Fruit fly (Drosophila melanogaster) whole organism, embryonic: ENCODE measurements around the gene Pebp1.

Experiments
- Atf6 ChIP-seq: fragments of 200-800 bp; sonication (Bioruptor generic); IDR thresholded peaks from 2 replicates; pipeline ENCODE4 v1.3.6; 2022; ENCODE audit warnings: missing biosample characterization, missing genetic modification characterization
- CG10147 ChIP-seq: fragments of 200-800 bp; sonication (Bioruptor generic); optimal IDR thresholded peaks from 2 replicates; lab custom pipeline; 2019; ENCODE audit warnings: missing biosample characterization, mild to moderate bottlenecking, missing genetic modification characterization, moderate library complexity
- CG10209 ChIP-seq: fragments of 200-800 bp; sonication (Bioruptor generic); optimal IDR thresholded peaks from 3 replicates; lab custom pipeline; 2017; ENCODE audit warnings: missing biosample characterization, mild to moderate bottlenecking, missing genetic modification characterization, missing genetic modification reagents
- CG11398 ChIP-seq: fragments of 200-800 bp; sonication (Bioruptor generic); optimal IDR thresholded peaks from 2 replicates; lab custom pipeline; 2016; ENCODE audit warnings: missing biosample characterization, missing genetic modification characterization
- CG12104 ChIP-seq: fragments of 200-800 bp; sonication (Bioruptor generic); optimal IDR thresholded peaks from 3 replicates; lab custom pipeline; 2016; ENCODE audit warnings: missing biosample characterization, missing genetic modification characterization
- CG12769 ChIP-seq: fragments of 200-800 bp; sonication (Bioruptor generic); optimal IDR thresholded peaks from 2 replicates; lab custom pipeline; 2019; ENCODE audit warnings: missing biosample characterization, mild to moderate bottlenecking, missing genetic modification characterization, moderate library complexity
- CG13775 ChIP-seq: fragments of 200-800 bp; sonication (Bioruptor generic); optimal IDR thresholded peaks from 3 replicates; lab custom pipeline; 2017; ENCODE audit warnings: missing biosample characterization, mild to moderate bottlenecking, missing genetic modification characterization
- CG13894 ChIP-seq: fragments of 200-800 bp; sonication (Bioruptor generic); optimal IDR thresholded peaks from 3 replicates; lab custom pipeline; 2018; ENCODE audit warnings: missing biosample characterization, mild to moderate bottlenecking, missing genetic modification characterization, moderate library complexity
- CG15073 ChIP-seq: fragments of 200-800 bp; sonication (Bioruptor generic); optimal IDR thresholded peaks from 2 replicates; lab custom pipeline; 2016; ENCODE audit warnings: missing biosample characterization, missing genetic modification characterization
- CG15514 ChIP-seq: fragments of 200-800 bp; sonication (Bioruptor generic); optimal IDR thresholded peaks from 3 replicates; lab custom pipeline; 2017; ENCODE audit warnings: missing biosample characterization, missing genetic modification characterization, mild to moderate bottlenecking, moderate library complexity, missing genetic modification reagents
- CG17359 ChIP-seq: fragments of 200-800 bp; sonication (Bioruptor generic); optimal IDR thresholded peaks from 3 replicates; lab custom pipeline; 2018; ENCODE audit warnings: missing biosample characterization, mild to moderate bottlenecking, missing genetic modification characterization, moderate library complexity
- CG18764 ChIP-seq: fragments of 200-800 bp; sonication (Bioruptor generic); optimal IDR thresholded peaks from 3 replicates; lab custom pipeline; 2016; ENCODE audit warnings: missing biosample characterization, missing genetic modification characterization
- CG2202 ChIP-seq: fragments of 200-800 bp; sonication (Bioruptor generic); optimal IDR thresholded peaks from 2 replicates; lab custom pipeline; 2018; ENCODE audit warnings: missing biosample characterization, mild to moderate bottlenecking, missing genetic modification characterization
- CG2889 ChIP-seq: fragments of 200-800 bp; sonication (Bioruptor generic); IDR thresholded peaks from 3 replicates; pipeline ENCODE4 v1.3.6; 2022; ENCODE audit warnings: missing biosample characterization, missing genetic modification characterization
- CG32532 ChIP-seq: fragments of 200-800 bp; sonication (Bioruptor generic); IDR thresholded peaks from 2 replicates; pipeline ENCODE4 v1.3.6; 2022; ENCODE audit warnings: missing biosample characterization, missing genetic modification characterization
- CG4730 ChIP-seq: fragments of 200-800 bp; sonication (Bioruptor generic); IDR thresholded peaks from 2 replicates; pipeline ENCODE4 v1.3.6; 2022; ENCODE audit warnings: missing biosample characterization, missing genetic modification characterization
- CG6175 ChIP-seq: fragments of 200-800 bp; sonication (Bioruptor generic); IDR thresholded peaks from 3 replicates; pipeline ENCODE4 v1.3.6; 2022; ENCODE audit warnings: missing biosample characterization, missing genetic modification characterization
- CG7839 ChIP-seq: fragments of 200-800 bp; sonication (Bioruptor generic); optimal IDR thresholded peaks from 3 replicates; lab custom pipeline; 2018; ENCODE audit warnings: missing biosample characterization, mild to moderate bottlenecking, missing genetic modification characterization, moderate library complexity
- CG9932 ChIP-seq: fragments of 200-800 bp; sonication (Bioruptor generic); IDR thresholded peaks from 2 replicates; pipeline ENCODE4 v1.3.6; 2022; ENCODE audit warnings: missing biosample characterization, missing genetic modification characterization
- Ets65A ChIP-seq: fragments of 200-800 bp; sonication (Bioruptor generic); peaks from one replicate; lab custom pipeline; 2016; ENCODE audit warnings: missing biosample characterization, missing genetic modification characterization
- Fer3 ChIP-seq: fragments of 200-800 bp; sonication (Bioruptor generic); optimal IDR thresholded peaks from 2 replicates; lab custom pipeline; 2018; ENCODE audit warnings: missing biosample characterization, mild to moderate bottlenecking, missing genetic modification characterization, moderate library complexity
- H15 ChIP-seq: fragments of 200-800 bp; sonication (Bioruptor generic); IDR thresholded peaks from 3 replicates; pipeline ENCODE4 v1.3.6; 2022; ENCODE audit warnings: missing biosample characterization, missing genetic modification characterization
- H2.0 ChIP-seq: fragments of 200-800 bp; sonication (Bioruptor generic); IDR thresholded peaks from 2 replicates; pipeline ENCODE4 v1.3.6; 2022; ENCODE audit warnings: missing biosample characterization, missing genetic modification characterization
- HLH4C ChIP-seq: fragments of 200-800 bp; sonication (Bioruptor generic); IDR thresholded peaks from 3 replicates; pipeline ENCODE4 v1.3.6; 2022; ENCODE audit warnings: missing biosample characterization, missing genetic modification characterization; ENCODE audit not compliant: partially characterized antibody
- Hr51 ChIP-seq, 2 experiments: fragments of 200-800 bp; sonication (Bioruptor generic); optimal IDR thresholded peaks; 2 replicates in 1 of 2; 3 replicates in 1 of 2; lab custom pipeline; 2016 to 2018; ENCODE audit warnings: missing biosample characterization in 2 of 2, missing genetic modification characterization in 2 of 2, mild to moderate bottlenecking in 1 of 2, moderate library complexity in 1 of 2
- Meics ChIP-seq: fragments of 200-800 bp; sonication (Bioruptor generic); optimal IDR thresholded peaks from 2 replicates; lab custom pipeline; 2017; ENCODE audit warnings: missing biosample characterization, mild to moderate bottlenecking, missing genetic modification characterization
- NFAT ChIP-seq: fragments of 200-800 bp; sonication (Bioruptor generic); IDR thresholded peaks from 2 replicates; pipeline ENCODE4 v1.3.6; 2022; ENCODE audit warnings: missing biosample characterization, missing genetic modification characterization
- NK7.1 ChIP-seq: fragments of 200-800 bp; sonication (Bioruptor generic); optimal IDR thresholded peaks from 3 replicates; lab custom pipeline; 2016; ENCODE audit warnings: missing biosample characterization, missing genetic modification characterization
- Rx ChIP-seq: fragments of 200-800 bp; sonication (Bioruptor generic); IDR thresholded peaks from 2 replicates; pipeline ENCODE4 v1.3.6; 2022; ENCODE audit warnings: missing biosample characterization, missing genetic modification characterization
- Sry-δ ChIP-seq: fragments of 200-800 bp; sonication (Bioruptor generic); optimal IDR thresholded peaks from 2 replicates; lab custom pipeline; 2016; ENCODE audit warnings: missing biosample characterization, missing genetic modification characterization
- Trl ChIP-seq, 3 experiments: fragments of >200 bp in 2 of 3; fragments of 200-800 bp in 1 of 3; sonication (Bioruptor generic) in 1 of 3; optimal IDR thresholded peaks; 2 replicates in 1 of 3; 3 replicates in 2 of 3; lab custom pipeline; 2016 to 2017; ENCODE audit warnings: missing biosample characterization in 1 of 3, missing genetic modification characterization in 1 of 3
- chinmo ChIP-seq: fragments of 200-800 bp; sonication (Bioruptor generic); IDR thresholded peaks from 4 replicates; pipeline ENCODE4 v1.3.6; 2022; ENCODE audit warnings: missing biosample characterization, missing genetic modification characterization; ENCODE audit not compliant: partially characterized antibody
- crol ChIP-seq: fragments of 200-800 bp; sonication (Bioruptor generic); IDR thresholded peaks from 2 replicates; pipeline ENCODE4 v1.3.6; 2022; ENCODE audit warnings: missing biosample characterization, missing genetic modification characterization
- cwo ChIP-seq: fragments of 200-800 bp; sonication (Bioruptor generic); optimal IDR thresholded peaks from 3 replicates; lab custom pipeline; 2017; ENCODE audit warnings: missing biosample characterization, missing genetic modification characterization, mild to moderate bottlenecking, moderate library complexity, missing genetic modification reagents
- dati ChIP-seq: fragments of 200-800 bp; sonication (Bioruptor generic); IDR thresholded peaks from 2 replicates; pipeline ENCODE4 v1.3.6; 2022; ENCODE audit warnings: missing biosample characterization, missing genetic modification characterization
- dmrt99B ChIP-seq: fragments of 200-800 bp; sonication (Bioruptor generic); optimal IDR thresholded peaks from 2 replicates; lab custom pipeline; 2018; ENCODE audit warnings: missing biosample characterization, mild to moderate bottlenecking, missing genetic modification characterization, moderate library complexity
- dysf ChIP-seq: fragments of 200-800 bp; sonication (Bioruptor generic); IDR thresholded peaks from 3 replicates; pipeline ENCODE4 v1.3.6; 2022; ENCODE audit warnings: missing biosample characterization, missing genetic modification characterization
- hkb ChIP-seq, 2 experiments: fragments of 200-800 bp in 1 of 2; fragments of >200 bp in 1 of 2; sonication (Bioruptor generic) in 1 of 2; IDR thresholded peaks in 1 of 2; optimal IDR thresholded peaks in 1 of 2; 2 replicates each; pipeline versions ENCODE4 v1.3.6 to Lab custom; 2017 to 2022; ENCODE audit warnings: missing biosample characterization in 1 of 2, missing genetic modification characterization in 1 of 2
- ind ChIP-seq: fragments of 200-800 bp; sonication (Bioruptor generic); optimal IDR thresholded peaks from 3 replicates; lab custom pipeline; 2016; ENCODE audit warnings: missing biosample characterization, missing genetic modification characterization
- klu ChIP-seq: fragments of 200-800 bp; sonication (Bioruptor generic); IDR thresholded peaks from 2 replicates; pipeline ENCODE4 v1.3.6; 2022; ENCODE audit warnings: missing biosample characterization, missing genetic modification characterization
- lab ChIP-seq: fragments of 200-800 bp; sonication (Bioruptor generic); optimal IDR thresholded peaks from 3 replicates; lab custom pipeline; 2017; ENCODE audit warnings: missing biosample characterization, missing genetic modification characterization, mild to moderate bottlenecking, moderate library complexity, missing genetic modification reagents
- mirr ChIP-seq: fragments of 200-800 bp; sonication (Bioruptor generic); optimal IDR thresholded peaks from 3 replicates; lab custom pipeline; 2018; ENCODE audit warnings: missing biosample characterization, mild to moderate bottlenecking, missing genetic modification characterization
- oc ChIP-seq: fragments of 200-800 bp; sonication (Bioruptor generic); optimal IDR thresholded peaks from 2 replicates; lab custom pipeline; 2018; ENCODE audit warnings: missing biosample characterization, mild to moderate bottlenecking, missing genetic modification characterization, moderate library complexity
- pnt ChIP-seq: fragments of 200-800 bp; sonication (Bioruptor generic); optimal IDR thresholded peaks from 3 replicates; lab custom pipeline; 2016; ENCODE audit warnings: missing biosample characterization, missing genetic modification characterization
- schlank ChIP-seq: fragments of 200-800 bp; sonication (Bioruptor generic); optimal IDR thresholded peaks from 2 replicates; lab custom pipeline; 2018; ENCODE audit warnings: missing biosample characterization, mild to moderate bottlenecking, missing genetic modification characterization
- scrt ChIP-seq: fragments of 200-800 bp; sonication (Bioruptor generic); optimal IDR thresholded peaks from 2 replicates; lab custom pipeline; 2018; ENCODE audit warnings: missing biosample characterization, mild to moderate bottlenecking, missing genetic modification characterization, moderate library complexity
- slbo ChIP-seq: fragments of 200-800 bp; sonication (Bioruptor generic); IDR thresholded peaks from 2 replicates; pipeline ENCODE4 v1.3.6; 2022; ENCODE audit warnings: missing biosample characterization, missing genetic modification characterization
- sob ChIP-seq: fragments of 200-800 bp; sonication (Bioruptor generic); IDR thresholded peaks from 2 replicates; pipeline ENCODE4 v1.3.6; 2022; ENCODE audit warnings: missing biosample characterization, missing genetic modification characterization
- twi ChIP-seq: fragments of 200-800 bp; optimal IDR thresholded peaks from 2 replicates; lab custom pipeline; 2019; ENCODE audit warnings: missing biosample characterization, mild to moderate bottlenecking, missing genetic modification characterization, moderate library complexity
- wor ChIP-seq: fragments of 200-800 bp; sonication (Bioruptor generic); IDR thresholded peaks from 2 replicates; pipeline ENCODE4 v1.3.6; 2022; ENCODE audit warnings: missing biosample characterization, missing genetic modification characterization

Pebp1 gene

DNA sequence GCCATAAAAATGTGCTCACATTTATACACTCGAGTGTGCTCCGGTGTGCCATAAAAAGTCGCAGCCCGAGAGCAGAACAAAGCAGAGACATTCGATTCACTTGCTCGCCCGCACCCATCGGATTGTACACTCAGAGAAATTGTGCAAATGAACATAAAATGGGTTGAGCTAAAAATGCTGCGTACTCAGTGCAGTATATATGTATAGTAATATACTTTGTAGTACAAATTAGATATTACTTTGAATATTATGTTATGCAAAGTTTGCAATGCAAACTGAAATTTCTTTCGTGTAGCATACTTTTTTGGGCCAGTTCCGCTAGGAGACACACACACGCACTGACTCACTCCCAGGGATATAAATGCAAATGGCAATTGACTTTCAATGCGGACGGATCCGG lies 37.8 kb downstream of the Pebp1 start (continued):
- TF ChIP-seq hkb (optimal IDR thresholded peaks at IDR 0.05; lab: Kevin White, UChicago), result no peak
- no peak for TF ChIP-seq hkb (GFP tag; IDR thresholded peaks at IDR 0.05; lab: Robert Waterston, UW)
- 0 out of 3 replicates have a peak, but pooled peaks have one; percentile 11 for TF ChIP-seq H15 (GFP tag; lab: Robert Waterston, UW)
- peak; percentile 72 for TF ChIP-seq lab (GFP tag; lab: Kevin White, UChicago)
- peak; percentile 17 for TF ChIP-seq Fer3 (tag; lab: Kevin White, UChicago)
- no peak for TF ChIP-seq wor (GFP tag; lab: Robert Waterston, UW)
- TF ChIP-seq Ets65A (GFP tag; lab: Kevin White, UChicago), result no peak
- no peak for TF ChIP-seq CG12104 (GFP tag; lab: Kevin White, UChicago)
- peak in 1 of 2 experiments; percentile 37 for TF ChIP-seq Hr51 (GFP tag; optimal IDR thresholded peaks at IDR 0.05; lab: Kevin White, UChicago)
- peak; percentile 17 for TF ChIP-seq CG15514 (GFP tag; lab: Kevin White, UChicago)
- no peak for TF ChIP-seq CG6175
- TF ChIP-seq CG11398 (GFP tag; lab: Kevin White, UChicago), result no peak
- 0 out of 3 replicates have a peak, but pooled peaks have one; percentile 26 for TF ChIP-seq dysf (GFP tag; lab: Robert Waterston, UW)
- TF ChIP-seq CG9932 (GFP tag; lab: Robert Waterston, UW), result peak; percentile 41; the same call in 1 of the 2 replicates
- TF ChIP-seq dati (GFP tag; lab: Robert Waterston, UW), result no peak
- peak; percentile 34 for TF ChIP-seq CG7839
- TF ChIP-seq dmrt99B, result peak; percentile 23
- no peak for TF ChIP-seq schlank (tag; lab: Kevin White, UChicago)
- peak; percentile 29 for TF ChIP-seq cwo (GFP tag; lab: Kevin White, UChicago)
- peak; percentile 45; the same call in 1 of the 2 replicates for TF ChIP-seq slbo (GFP tag; lab: Robert Waterston, UW)
- TF ChIP-seq chinmo (GFP tag; lab: Robert Waterston, UW), result no peak
- peak; percentile 48 for TF ChIP-seq CG13894 (tag; lab: Kevin White, UChicago)
- 0 out of 2 replicates have a peak, but pooled peaks have one; percentile 38 for TF ChIP-seq CG32532 (GFP tag; lab: Robert Waterston, UW)
- no peak for TF ChIP-seq HLH4C (GFP tag; lab: Robert Waterston, UW)
- peak; percentile 16 for TF ChIP-seq scrt (GFP tag; lab: Kevin White, UChicago)
- no peak for TF ChIP-seq twi (tag; lab: Kevin White, UChicago)
- TF ChIP-seq CG15073, result no peak
- TF ChIP-seq NK7.1, result no peak
- no peak for TF ChIP-seq klu
- no peak for TF ChIP-seq NFAT (GFP tag; lab: Robert Waterston, UW)
- no peak for TF ChIP-seq CG10209 (GFP tag; lab: Kevin White, UChicago)
- TF ChIP-seq Sry-δ, result no peak
- no peak for TF ChIP-seq CG13775 (GFP tag; lab: Kevin White, UChicago)
- TF ChIP-seq oc (tag; lab: Kevin White, UChicago), result no peak
- TF ChIP-seq CG4730, result 0 out of 2 replicates have a peak, but pooled peaks have one; percentile 21
- TF ChIP-seq Rx (GFP tag; lab: Robert Waterston, UW), result no peak
- peak; percentile 49; the same call in 1 of the 2 replicates for TF ChIP-seq sob
- TF ChIP-seq CG18764 (GFP tag; lab: Kevin White, UChicago), result no peak
- peak; percentile 7 for TF ChIP-seq CG17359 (tag; lab: Kevin White, UChicago)
- no peak for TF ChIP-seq mirr (GFP tag; lab: Kevin White, UChicago)
- no peak for TF ChIP-seq H2.0
- no peak for TF ChIP-seq pnt (GFP tag; lab: Kevin White, UChicago)
- peak; percentile 66 for TF ChIP-seq CG12769 (tag; lab: Kevin White, UChicago)
- 0 out of 2 replicates have a peak, but pooled peaks have one; percentile 35 for TF ChIP-seq Atf6 (GFP tag; lab: Robert Waterston, UW)
- TF ChIP-seq CG2889 (GFP tag; lab: Robert Waterston, UW), result no peak
- no peak for TF ChIP-seq CG2202 (tag; lab: Kevin White, UChicago)
- peak; percentile 56 for TF ChIP-seq Meics (GFP tag; lab: Kevin White, UChicago)
- peak; percentile 17 for TF ChIP-seq CG10147 (GFP tag; lab: Kevin White, UChicago)
- no peak for TF ChIP-seq Trl (optimal IDR thresholded peaks at IDR 0.05; lab: Kevin White, UChicago)
- no peak for TF ChIP-seq Trl (GFP tag; optimal IDR thresholded peaks at IDR 0.05; lab: Kevin White, UChicago)
- TF ChIP-seq crol, result no peak
- peak; percentile 15 for TF ChIP-seq ind (GFP tag; lab: Kevin White, UChicago)
